Worm (Caenorhabditis elegans) whole organism, late embryonic: ENCODE data around the gene rps-5.

Source experiments
- C08G9.2 ChIP-seq: sonication (generic microtip); optimal IDR thresholded peaks from 2 replicates; lab custom pipeline; 2016; ENCODE audit warnings: mild to moderate bottlenecking, missing genetic modification characterization, moderate library complexity, missing compliant biosample characterization
- F13H6.1 ChIP-seq: sonication (generic microtip); optimal IDR thresholded peaks from 2 replicates; lab custom pipeline; 2016; ENCODE audit warnings: missing genetic modification characterization, missing compliant biosample characterization
- K02D7.2 ChIP-seq: sonication (generic microtip); optimal IDR thresholded peaks from 2 replicates; lab custom pipeline; 2017; ENCODE audit warnings: mild to moderate bottlenecking, missing genetic modification characterization, missing compliant biosample characterization
- K09A11.1 ChIP-seq: sonication (generic microtip); optimal IDR thresholded peaks from 2 replicates; lab custom pipeline; 2017; ENCODE audit warnings: antibody characterized with exemption, mild to moderate bottlenecking, missing genetic modification characterization, missing compliant biosample characterization; ENCODE audit not compliant: insufficient read depth
- Y22D7AL.16 ChIP-seq: sonication (generic microtip); optimal IDR thresholded peaks from 2 replicates; lab custom pipeline; 2016; ENCODE audit warnings: missing genetic modification characterization, missing compliant biosample characterization
- ceh-14 ChIP-seq: sonication (generic microtip); optimal IDR thresholded peaks from 2 replicates; lab custom pipeline; 2016; ENCODE audit warnings: missing genotype, missing genetic modification characterization, missing compliant biosample characterization
- ceh-18 ChIP-seq: sonication (generic microtip); optimal IDR thresholded peaks from 2 replicates; lab custom pipeline; 2016; ENCODE audit warnings: missing genetic modification characterization, missing compliant biosample characterization
- ceh-19 ChIP-seq: fragments of 200-800 bp; sonication (Bioruptor generic); optimal IDR thresholded peaks from 2 replicates; lab custom pipeline; 2018; ENCODE audit warnings: mild to moderate bottlenecking, missing genetic modification characterization, missing compliant biosample characterization
- ceh-30 ChIP-seq: fragments of 150-350 bp; optimal IDR thresholded peaks from 2 replicates; lab custom pipeline; 2014; ENCODE audit warnings: missing biosample characterization, missing genetic modification characterization
- ceh-31 ChIP-seq: sonication (generic microtip); optimal IDR thresholded peaks from 2 replicates; lab custom pipeline; 2016; ENCODE audit warnings: missing genetic modification characterization, missing compliant biosample characterization
- ceh-34 ChIP-seq: sonication (generic microtip); optimal IDR thresholded peaks from 2 replicates; lab custom pipeline; 2016; ENCODE audit warnings: mild to moderate bottlenecking, missing genetic modification characterization, missing compliant biosample characterization
- che-1 ChIP-seq: sonication (generic microtip); optimal IDR thresholded peaks from 2 replicates; lab custom pipeline; 2016; ENCODE audit warnings: mild to moderate bottlenecking, missing genetic modification characterization, missing compliant biosample characterization
- dmd-4 ChIP-seq: sonication (generic microtip); optimal IDR thresholded peaks from 2 replicates; lab custom pipeline; 2016; ENCODE audit warnings: borderline replicate concordance, missing genetic modification characterization, missing compliant biosample characterization
- dve-1 ChIP-seq: sonication (generic microtip); optimal IDR thresholded peaks from 2 replicates; lab custom pipeline; 2017; ENCODE audit warnings: antibody characterized with exemption, mild to moderate bottlenecking, missing genetic modification characterization, missing compliant biosample characterization
- elt-2 ChIP-seq: sonication (generic microtip); optimal IDR thresholded peaks from 2 replicates; lab custom pipeline; 2016; ENCODE audit warnings: missing genetic modification reagents, missing genetic modification characterization, missing compliant biosample characterization
- elt-4 ChIP-seq: sonication (generic microtip); optimal IDR thresholded peaks from 2 replicates; lab custom pipeline; 2016; ENCODE audit warnings: missing genetic modification characterization, missing compliant biosample characterization
- ets-4 ChIP-seq: sonication (generic microtip); optimal IDR thresholded peaks from 2 replicates; lab custom pipeline; 2016; ENCODE audit warnings: missing genetic modification characterization, missing compliant biosample characterization
- eyg-1 ChIP-seq: sonication (generic microtip); optimal IDR thresholded peaks from 2 replicates; lab custom pipeline; 2016; ENCODE audit warnings: missing genotype, missing genetic modification characterization, missing compliant biosample characterization
- fax-1 ChIP-seq: sonication (generic microtip); optimal IDR thresholded peaks from 2 replicates; lab custom pipeline; 2016; ENCODE audit warnings: missing genotype, missing genetic modification characterization, missing compliant biosample characterization
- fkh-10 ChIP-seq: fragments of 150-350 bp; optimal IDR thresholded peaks from 2 replicates; lab custom pipeline; 2014; ENCODE audit warnings: missing biosample characterization, missing genetic modification reagents, missing genetic modification characterization
- gmeb-2 ChIP-seq: sonication (generic microtip); optimal IDR thresholded peaks from 2 replicates; lab custom pipeline; 2016; ENCODE audit warnings: missing genetic modification characterization, inconsistent platforms, missing compliant biosample characterization
- hlh-13 ChIP-seq: fragments of 200-800 bp; sonication (Bioruptor generic); optimal IDR thresholded peaks from 2 replicates; lab custom pipeline; 2018; ENCODE audit warnings: mild to moderate bottlenecking, missing genetic modification characterization, missing compliant biosample characterization
- hlh-30 ChIP-seq: sonication (generic microtip); optimal IDR thresholded peaks from 2 replicates; lab custom pipeline; 2017; ENCODE audit warnings: antibody characterized with exemption, missing genetic modification characterization, missing compliant biosample characterization; ENCODE audit not compliant: insufficient read depth
- hlh-8 ChIP-seq: sonication (generic microtip); optimal IDR thresholded peaks from 2 replicates; lab custom pipeline; 2016; ENCODE audit warnings: missing genotype, missing genetic modification characterization, missing compliant biosample characterization
- lim-6 ChIP-seq: sonication (generic microtip); optimal IDR thresholded peaks from 2 replicates; lab custom pipeline; 2016; ENCODE audit warnings: missing genetic modification characterization, missing compliant biosample characterization
- madf-2 ChIP-seq: sonication (generic microtip); optimal IDR thresholded peaks from 2 replicates; lab custom pipeline; 2017; ENCODE audit warnings: missing genetic modification characterization, missing compliant biosample characterization
- mec-3 ChIP-seq: sonication (generic microtip); optimal IDR thresholded peaks from 2 replicates; lab custom pipeline; 2016; ENCODE audit warnings: borderline replicate concordance, missing genetic modification characterization, missing compliant biosample characterization
- nfya-1 ChIP-seq: sonication (generic microtip); optimal IDR thresholded peaks from 2 replicates; lab custom pipeline; 2017; ENCODE audit warnings: missing genetic modification characterization, mild to moderate bottlenecking, missing compliant biosample characterization, antibody characterized with exemption, moderate library complexity
- nhr-11 ChIP-seq: fragments of 150-350 bp; optimal IDR thresholded peaks from 2 replicates; lab custom pipeline; 2014; ENCODE audit warnings: missing biosample characterization, missing genetic modification characterization
- npax-4 ChIP-seq: sonication (generic microtip); optimal IDR thresholded peaks from 2 replicates; lab custom pipeline; 2016; ENCODE audit warnings: missing genetic modification characterization, missing compliant biosample characterization
- odd-2 ChIP-seq: sonication (generic microtip); optimal IDR thresholded peaks from 2 replicates; lab custom pipeline; 2017; ENCODE audit warnings: antibody characterized with exemption, mild to moderate bottlenecking, missing genetic modification characterization, missing compliant biosample characterization
- pat-9 ChIP-seq: fragments of 200-800 bp; sonication (Bioruptor generic); optimal IDR thresholded peaks from 2 replicates; lab custom pipeline; 2018; ENCODE audit warnings: mild to moderate bottlenecking, missing genetic modification characterization, moderate library complexity, missing compliant biosample characterization
- pax-1 ChIP-seq: fragments of 150-350 bp; optimal IDR thresholded peaks from 2 replicates; lab custom pipeline; 2014; ENCODE audit warnings: missing biosample characterization, missing genetic modification characterization
- pha-4 ChIP-seq: fragments of 150-350 bp; optimal IDR thresholded peaks from 2 replicates; lab custom pipeline; 2018; ENCODE audit warnings: missing biosample characterization, missing genetic modification reagents, missing genetic modification characterization
- pros-1 ChIP-seq: fragments of 150-350 bp; optimal IDR thresholded peaks from 2 replicates; lab custom pipeline; 2014; ENCODE audit warnings: missing biosample characterization, missing genetic modification reagents, missing genetic modification characterization
- rnt-1 ChIP-seq: sonication (generic microtip); optimal IDR thresholded peaks from 2 replicates; lab custom pipeline; 2016; ENCODE audit warnings: missing genetic modification characterization, missing compliant biosample characterization
- sdc-2 ChIP-seq: sonication (generic microtip); optimal IDR thresholded peaks from 2 replicates; lab custom pipeline; 2016; ENCODE audit warnings: missing genotype, missing genetic modification characterization, missing compliant biosample characterization
- sox-2 ChIP-seq: fragments of 200-800 bp; sonication (Bioruptor generic); IDR thresholded peaks from 2 replicates; pipeline ENCODE4 v1.3.6; 2022; ENCODE audit warnings: missing genetic modification reagents, missing genetic modification characterization, missing compliant biosample characterization
- syd-9 ChIP-seq: sonication (generic microtip); optimal IDR thresholded peaks from 2 replicates; lab custom pipeline; 2016; ENCODE audit warnings: mild to moderate bottlenecking, missing genetic modification characterization, moderate library complexity, missing compliant biosample characterization
- tbx-7 ChIP-seq: sonication (generic microtip); optimal IDR thresholded peaks from 2 replicates; lab custom pipeline; 2016; ENCODE audit warnings: missing genotype, missing genetic modification characterization, missing compliant biosample characterization
- ttx-3 ChIP-seq: sonication (generic microtip); optimal IDR thresholded peaks from 2 replicates; lab custom pipeline; 2016; ENCODE audit warnings: missing genetic modification reagents, missing genetic modification characterization, missing compliant biosample characterization
- unc-3 ChIP-seq, 2 experiments: fragments of 200-800 bp in 1 of 2; sonication (Bioruptor generic) in 1 of 2; sonication (generic microtip) in 1 of 2; conservative IDR thresholded peaks in 1 of 2; optimal IDR thresholded peaks in 1 of 2; 2 replicates each; pipeline versions ENCODE4 v1.3.6 to Lab custom; 2016 to 2022; ENCODE audit warnings: missing compliant biosample characterization in 2 of 2, missing genetic modification characterization in 2 of 2, missing genetic modification reagents in 1 of 2
- unc-55 ChIP-seq: sonication (generic microtip); optimal IDR thresholded peaks from 2 replicates; lab custom pipeline; 2017; ENCODE audit warnings: missing biosample characterization, missing genetic modification reagents, missing genetic modification characterization
- zip-5 ChIP-seq: sonication (generic microtip); optimal IDR thresholded peaks from 2 replicates; lab custom pipeline; 2016; ENCODE audit warnings: missing genetic modification characterization, missing compliant biosample characterization
- ztf-16 ChIP-seq: sonication (generic microtip); optimal IDR thresholded peaks from 2 replicates; lab custom pipeline; 2017; ENCODE audit warnings: missing genetic modification characterization, missing compliant biosample characterization

rps-5 gene

ce11 chrIV:11124674-11125073 is 13.8 kb upstream of the rps-5 start, which contains the start of gene spo-11:
TSS of gene spo-11 (minus strand) at chrIV:11124862.
- no peak for TF ChIP-seq nfya-1 (tag; lab: Kevin White, UChicago)
- no peak for TF ChIP-seq K09A11.1 (tag; lab: Kevin White, UChicago)
- TF ChIP-seq fax-1 (tag; lab: Kevin White, UChicago): no peak

- TF ChIP-seq ceh-14 (tag; lab: Kevin White, UChicago): no peak
- TF ChIP-seq elt-2 (tag; lab: Kevin White, UChicago): peak; percentile 15
These were observed 9.2 kb upstream of the rps-5 start for ce11 chrIV:11119972-11120562.

- no peak for TF ChIP-seq ceh-30 (tag; lab: Kevin White, UChicago)
- no peak for TF ChIP-seq sox-2
- peak; percentile 58 for TF ChIP-seq tbx-7
- TF ChIP-seq eyg-1 (tag; lab: Kevin White, UChicago): no peak
- TF ChIP-seq elt-4: no peak
- peak; percentile 49 for TF ChIP-seq C08G9.2 (tag; lab: Kevin White, UChicago)
- no peak for TF ChIP-seq mec-3 (tag; lab: Kevin White, UChicago)
- TF ChIP-seq gmeb-2 (tag; lab: Kevin White, UChicago): no peak
- no peak for TF ChIP-seq dmd-4 (tag; lab: Kevin White, UChicago)
- no peak for TF ChIP-seq npax-4 (tag; lab: Kevin White, UChicago)
- TF ChIP-seq ceh-31 (tag; lab: Kevin White, UChicago): peak; percentile 91
- no peak for TF ChIP-seq hlh-13
- TF ChIP-seq nfya-1 (tag; lab: Kevin White, UChicago): peak; percentile 100
- TF ChIP-seq rnt-1 (tag; lab: Kevin White, UChicago): no peak
- TF ChIP-seq fax-1 (tag; lab: Kevin White, UChicago): no peak
- no peak for TF ChIP-seq pat-9 (tag; lab: Kevin White, UChicago)
- TF ChIP-seq Y22D7AL.16 (tag; lab: Kevin White, UChicago): no peak
- peak; percentile 20 for TF ChIP-seq ttx-3 (tag; lab: Kevin White, UChicago)
- TF ChIP-seq che-1: no peak
- peak; percentile 51 for TF ChIP-seq dve-1 (tag; lab: Kevin White, UChicago)
- TF ChIP-seq nhr-11: no peak
- TF ChIP-seq unc-55: peak; percentile 50
- TF ChIP-seq lim-6: no peak
- TF ChIP-seq ceh-18 (tag; lab: Kevin White, UChicago): peak; percentile 61
- TF ChIP-seq elt-2 (tag; lab: Kevin White, UChicago): peak; percentile 66
- TF ChIP-seq hlh-8 (tag; lab: Kevin White, UChicago): peak; percentile 42
- peak; percentile 28 for TF ChIP-seq madf-2 (tag; lab: Kevin White, UChicago)
- peak; percentile 46 for TF ChIP-seq ceh-14 (tag; lab: Kevin White, UChicago)
- peak; percentile 39 for TF ChIP-seq F13H6.1 (tag; lab: Kevin White, UChicago)
- TF ChIP-seq ceh-19 (GFP tag; lab: Kevin White, UChicago): peak; percentile 53
- TF ChIP-seq ets-4: peak; percentile 11
- TF ChIP-seq pros-1: peak; percentile 74
- TF ChIP-seq hlh-30 (tag; lab: Kevin White, UChicago): peak; percentile 81
- peak; percentile 42 for TF ChIP-seq syd-9 (tag; lab: Kevin White, UChicago)
- TF ChIP-seq K02D7.2 (tag; lab: Kevin White, UChicago): no peak
- TF ChIP-seq zip-5 (tag; lab: Kevin White, UChicago): no peak
- no peak for TF ChIP-seq odd-2 (tag; lab: Kevin White, UChicago)
- TF ChIP-seq unc-3 (GFP tag; conservative IDR thresholded peaks at IDR 0.05; lab: Robert Waterston, UW): peak; percentile 12; the same call in 1 of the 2 replicates
- TF ChIP-seq unc-3 (tag; optimal IDR thresholded peaks at IDR 0.05; lab: Kevin White, UChicago): peak; percentile 13
- no peak for TF ChIP-seq fkh-10 (GFP tag; lab: Kevin White, UChicago)
- peak; percentile 50 for TF ChIP-seq ztf-16 (tag; lab: Kevin White, UChicago)
- peak; percentile 80 for TF ChIP-seq ceh-34 (tag; lab: Kevin White, UChicago)
- TF ChIP-seq sdc-2 (tag; lab: Kevin White, UChicago): peak; percentile 51
- peak; percentile 60 for TF ChIP-seq K09A11.1 (tag; lab: Kevin White, UChicago)
- TF ChIP-seq pax-1: peak; percentile 51
- TF ChIP-seq pha-4 (tag; lab: Kevin White, UChicago): no peak
These were observed 8.1 kb upstream of the rps-5 start, which contains the start of the genes imp-2 and enpl-1 for ce11 chrIV:11118837-11119491. TSS of gene imp-2 (minus strand) at chrIV:11118887. TSS of gene enpl-1 (plus strand) at chrIV:11119298.
